Worm (Caenorhabditis elegans) whole organism, young adult: ENCODE results near the gene srx-46.

ENCODE experiments used
- F37B4.10 ChIP-seq: fragments of 200-800 bp; sonication (Bioruptor generic); IDR thresholded peaks from 2 replicates; pipeline ENCODE4 v1.3.6; 2022; ENCODE audit warnings: missing genetic modification characterization, missing compliant biosample characterization
- Y95B8A.8 ChIP-seq: fragments of 200-800 bp; sonication (Bioruptor generic); IDR thresholded peaks from 2 replicates; pipeline ENCODE4 v1.3.6; 2022; ENCODE audit warnings: missing genetic modification reagents, missing genetic modification characterization, missing compliant biosample characterization
- ceh-79 ChIP-seq: sonication (generic microtip); optimal IDR thresholded peaks from 2 replicates; lab custom pipeline; 2017; ENCODE audit warnings: mild to moderate bottlenecking, missing genetic modification characterization, missing compliant biosample characterization
- egl-18 ChIP-seq: fragments of 200-800 bp; sonication (Bioruptor generic); IDR thresholded peaks from 2 replicates; pipeline ENCODE4 v1.3.6; 2022; ENCODE audit warnings: missing genetic modification reagents, missing genetic modification characterization, missing compliant biosample characterization
- madf-6 ChIP-seq: fragments of 200-800 bp; sonication (Bioruptor generic); IDR thresholded peaks from 2 replicates; pipeline ENCODE4 v1.3.6; 2022; ENCODE audit warnings: missing genetic modification reagents, missing genetic modification characterization, missing compliant biosample characterization
- mxl-1 ChIP-seq: sonication (generic microtip); optimal IDR thresholded peaks from 2 replicates; lab custom pipeline; 2016; ENCODE audit warnings: missing genetic modification characterization, missing compliant biosample characterization
- rcor-1 ChIP-seq: fragments of 200-800 bp; sonication (Bioruptor generic); IDR thresholded peaks from 2 replicates; pipeline ENCODE4 v1.3.6; 2022; ENCODE audit warnings: missing genetic modification reagents, missing genetic modification characterization, missing compliant biosample characterization
- snpc-4 ChIP-seq, 5 experiments: fragments of 150-350 bp in 1 of 5; sonication (generic microtip) in 4 of 5; optimal IDR thresholded peaks; 2 replicates each; lab custom pipeline; 2014 to 2018; ENCODE audit warnings: missing genetic modification characterization in 5 of 5, missing biosample characterization in 3 of 5, antibody characterized with exemption in 2 of 5, mild to moderate bottlenecking in 2 of 5, missing compliant biosample characterization in 2 of 5, missing genotype in 2 of 5, moderate library complexity in 2 of 5, missing genetic modification reagents in 1 of 5
- zim-3 ChIP-seq: sonication (generic microtip); optimal IDR thresholded peaks from 2 replicates; lab custom pipeline; 2017; ENCODE audit warnings: mild to moderate bottlenecking, missing genetic modification characterization, moderate library complexity, missing compliant biosample characterization

DNA sequence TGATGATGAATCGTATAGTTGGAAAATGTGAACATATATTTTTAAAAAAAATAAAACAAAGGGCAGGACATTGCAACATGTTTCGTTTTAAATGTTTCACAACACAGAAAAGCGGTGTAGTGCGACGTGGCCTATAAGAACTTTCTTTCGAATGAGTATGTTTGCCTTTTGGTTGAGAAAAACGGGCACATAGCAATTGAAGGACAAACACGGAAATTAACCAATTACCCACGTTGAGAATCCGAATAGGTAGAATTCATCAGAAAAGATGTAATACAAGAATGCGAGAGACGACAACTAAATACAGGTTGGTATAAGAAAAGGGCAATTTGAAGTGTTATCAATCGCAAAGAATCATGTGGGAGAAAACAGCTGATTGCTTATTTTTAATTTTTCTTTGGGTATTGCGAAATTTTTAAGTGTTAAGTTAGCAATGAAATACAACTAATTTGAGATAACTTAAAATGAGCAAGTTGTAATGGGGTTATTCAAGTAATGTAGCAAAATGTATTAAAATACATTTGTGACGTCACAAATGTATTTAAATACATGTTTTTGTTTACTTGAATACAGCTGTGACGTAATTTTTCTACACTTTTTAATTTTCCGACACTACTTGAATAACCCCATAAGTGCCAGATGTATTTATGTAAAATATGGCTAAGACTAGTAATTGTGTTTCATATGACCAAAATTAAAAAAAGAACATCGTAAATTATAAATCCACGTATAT, 19.6 kb upstream of the srx-46 start, which contains the start of gene acl-14:
- no peak for TF ChIP-seq ceh-79 (tag; lab: Kevin White, UChicago)
- TF ChIP-seq zim-3 (tag; lab: Kevin White, UChicago), result no peak
- TF ChIP-seq egl-18, result no peak
- TF ChIP-seq mxl-1 (tag; lab: Kevin White, UChicago), result no peak
- no peak for TF ChIP-seq madf-6
- no peak for TF ChIP-seq Y95B8A.8 (GFP tag; lab: Robert Waterston, UW)
- no peak for TF ChIP-seq rcor-1 (GFP tag; lab: Robert Waterston, UW)
- no peak for TF ChIP-seq snpc-4 (GFP tag; optimal IDR thresholded peaks at IDR 0.05; lab: Kevin White, UChicago)
- TF ChIP-seq snpc-4 (tag; optimal IDR thresholded peaks at IDR 0.05; lab: Kevin White, UChicago), result no peak
- no peak for TF ChIP-seq F37B4.10 (GFP tag; lab: Robert Waterston, UW)
